Worm (Caenorhabditis elegans) whole organism, L3 larva: ENCODE data around the gene nck-1.

Experiments used
- egl-27 ChIP-seq: sonication (generic microtip); optimal IDR thresholded peaks from 4 replicates; lab custom pipeline; 2017; ENCODE audit warnings: missing biosample characterization, missing genetic modification reagents, missing genetic modification characterization
- hmg-11 ChIP-seq: sonication (generic microtip); optimal IDR thresholded peaks from 2 replicates; lab custom pipeline; 2016; ENCODE audit warnings: missing genetic modification characterization, missing compliant biosample characterization
- nhr-28 ChIP-seq: fragments of 150-350 bp; optimal IDR thresholded peaks from 2 replicates; lab custom pipeline; 2014; ENCODE audit warnings: missing biosample characterization, missing genetic modification characterization
- nhr-77 ChIP-seq: fragments of 150-350 bp; optimal IDR thresholded peaks from 2 replicates; lab custom pipeline; 2014; ENCODE audit warnings: missing biosample characterization, missing genetic modification characterization
- pqm-1 ChIP-seq: fragments of 150-350 bp; optimal IDR thresholded peaks from 2 replicates; lab custom pipeline; 2017; ENCODE audit warnings: missing biosample characterization, missing genetic modification characterization, inconsistent platforms
- unc-62 ChIP-seq: fragments of 150-350 bp; sonication (generic microtip); optimal IDR thresholded peaks from 4 replicates; lab custom pipeline; 2014; ENCODE audit warnings: missing biosample characterization, missing genetic modification reagents, missing genetic modification characterization

DNA sequence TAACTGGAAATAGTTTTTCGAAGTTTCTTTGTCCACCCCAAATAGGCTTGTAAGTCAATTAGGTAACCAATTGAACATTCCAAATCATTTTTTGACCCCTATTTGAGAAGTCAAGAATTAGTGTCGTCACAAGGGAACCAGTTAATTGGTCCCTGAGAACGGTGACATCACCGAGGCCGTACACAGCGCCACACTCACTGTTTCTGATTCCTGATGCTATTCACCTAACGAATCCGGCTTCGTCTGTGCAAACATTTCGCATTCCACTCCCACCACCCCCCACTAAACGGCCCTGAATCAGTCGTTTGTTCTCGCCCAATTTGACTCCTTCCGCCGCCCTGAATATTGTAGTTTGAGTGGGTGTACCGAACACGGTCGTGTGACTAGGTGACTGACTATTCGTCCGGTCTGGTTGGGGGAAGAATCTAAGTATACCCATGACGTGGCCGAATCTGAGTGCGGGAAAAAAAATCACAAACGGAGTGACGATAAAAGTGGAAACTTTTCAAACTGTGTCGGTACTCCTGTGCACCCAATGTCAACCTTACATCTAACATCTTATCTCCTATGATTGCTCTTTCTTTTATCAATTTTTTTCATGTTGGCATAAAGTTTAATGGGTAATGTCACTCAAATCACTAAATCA is 9.0 kb downstream of the nck-1 start:
- no peak for TF ChIP-seq egl-27 (tag; lab: Kevin White, UChicago)
- no peak for TF ChIP-seq nhr-77 (tag; lab: Kevin White, UChicago)
- peak; percentile 65 for TF ChIP-seq pqm-1 (tag; lab: Kevin White, UChicago)
- no peak for TF ChIP-seq hmg-11 (tag; lab: Kevin White, UChicago)
- TF ChIP-seq unc-62 (GFP tag; lab: Kevin White, UChicago), result no peak
- TF ChIP-seq nhr-28 (tag; lab: Kevin White, UChicago), result no peak
